Worm (Caenorhabditis elegans) whole organism, late embryonic: Measurements from ENCODE around the gene B0454.8.

Experiments used
- C08G9.2 ChIP-seq: sonication (generic microtip); optimal IDR thresholded peaks from 2 replicates; lab custom pipeline; 2016; ENCODE audit warnings: mild to moderate bottlenecking, missing genetic modification characterization, moderate library complexity, missing compliant biosample characterization
- C38D4.7 ChIP-seq: fragments of 200-800 bp; sonication (Bioruptor generic); optimal IDR thresholded peaks from 2 replicates; lab custom pipeline; 2018; ENCODE audit warnings: mild to moderate bottlenecking, missing genetic modification characterization, moderate library complexity, missing compliant biosample characterization
- K02D7.2 ChIP-seq: sonication (generic microtip); optimal IDR thresholded peaks from 2 replicates; lab custom pipeline; 2017; ENCODE audit warnings: mild to moderate bottlenecking, missing genetic modification characterization, missing compliant biosample characterization
- ceh-18 ChIP-seq: sonication (generic microtip); optimal IDR thresholded peaks from 2 replicates; lab custom pipeline; 2016; ENCODE audit warnings: missing genetic modification characterization, missing compliant biosample characterization
- ceh-22 ChIP-seq: sonication (generic microtip); optimal IDR thresholded peaks from 2 replicates; lab custom pipeline; 2017; ENCODE audit warnings: missing biosample characterization, missing genetic modification characterization
- ceh-24 ChIP-seq: sonication (generic microtip); optimal IDR thresholded peaks from 2 replicates; lab custom pipeline; 2016; ENCODE audit warnings: mild to moderate bottlenecking, missing genetic modification characterization, missing compliant biosample characterization
- ceh-34 ChIP-seq: sonication (generic microtip); optimal IDR thresholded peaks from 2 replicates; lab custom pipeline; 2016; ENCODE audit warnings: mild to moderate bottlenecking, missing genetic modification characterization, missing compliant biosample characterization
- ceh-45 ChIP-seq: fragments of 200-800 bp; sonication (Bioruptor generic); IDR thresholded peaks from 2 replicates; pipeline ENCODE4 v1.3.6; 2022; ENCODE audit warnings: missing genetic modification reagents, missing genetic modification characterization, missing compliant biosample characterization
- ceh-48 ChIP-seq: sonication (generic microtip); optimal IDR thresholded peaks from 2 replicates; lab custom pipeline; 2016; ENCODE audit warnings: missing genetic modification characterization, inconsistent platforms, missing compliant biosample characterization
- ceh-6 ChIP-seq: fragments of 200-800 bp; sonication (Bioruptor generic); optimal IDR thresholded peaks from 2 replicates; lab custom pipeline; 2018; ENCODE audit warnings: mild to moderate bottlenecking, missing genetic modification characterization, missing compliant biosample characterization
- che-1 ChIP-seq: sonication (generic microtip); optimal IDR thresholded peaks from 2 replicates; lab custom pipeline; 2016; ENCODE audit warnings: mild to moderate bottlenecking, missing genetic modification characterization, missing compliant biosample characterization
- fkh-10 ChIP-seq: fragments of 150-350 bp; optimal IDR thresholded peaks from 2 replicates; lab custom pipeline; 2014; ENCODE audit warnings: missing biosample characterization, missing genetic modification reagents, missing genetic modification characterization
- gmeb-2 ChIP-seq: sonication (generic microtip); optimal IDR thresholded peaks from 2 replicates; lab custom pipeline; 2016; ENCODE audit warnings: missing genetic modification characterization, inconsistent platforms, missing compliant biosample characterization
- hlh-15 ChIP-seq: sonication (generic microtip); optimal IDR thresholded peaks from 2 replicates; lab custom pipeline; 2016; ENCODE audit warnings: missing genetic modification characterization, missing compliant biosample characterization
- hlh-30 ChIP-seq: sonication (generic microtip); optimal IDR thresholded peaks from 2 replicates; lab custom pipeline; 2017; ENCODE audit warnings: antibody characterized with exemption, missing genetic modification characterization, missing compliant biosample characterization; ENCODE audit not compliant: insufficient read depth
- lim-6 ChIP-seq: sonication (generic microtip); optimal IDR thresholded peaks from 2 replicates; lab custom pipeline; 2016; ENCODE audit warnings: missing genetic modification characterization, missing compliant biosample characterization
- lin-11 ChIP-seq: fragments of 200-800 bp; sonication (Bioruptor generic); optimal IDR thresholded peaks from 2 replicates; lab custom pipeline; 2018; ENCODE audit warnings: mild to moderate bottlenecking, missing genetic modification characterization, missing compliant biosample characterization
- madf-2 ChIP-seq: sonication (generic microtip); optimal IDR thresholded peaks from 2 replicates; lab custom pipeline; 2017; ENCODE audit warnings: missing genetic modification characterization, missing compliant biosample characterization
- mec-3 ChIP-seq: sonication (generic microtip); optimal IDR thresholded peaks from 2 replicates; lab custom pipeline; 2016; ENCODE audit warnings: borderline replicate concordance, missing genetic modification characterization, missing compliant biosample characterization
- nhr-232 ChIP-seq: sonication (generic microtip); optimal IDR thresholded peaks from 2 replicates; lab custom pipeline; 2016; ENCODE audit warnings: missing genetic modification characterization, missing compliant biosample characterization
- odd-2 ChIP-seq: sonication (generic microtip); optimal IDR thresholded peaks from 2 replicates; lab custom pipeline; 2017; ENCODE audit warnings: antibody characterized with exemption, mild to moderate bottlenecking, missing genetic modification characterization, missing compliant biosample characterization
- pat-9 ChIP-seq: fragments of 200-800 bp; sonication (Bioruptor generic); optimal IDR thresholded peaks from 2 replicates; lab custom pipeline; 2018; ENCODE audit warnings: mild to moderate bottlenecking, missing genetic modification characterization, moderate library complexity, missing compliant biosample characterization
- pax-1 ChIP-seq: fragments of 150-350 bp; optimal IDR thresholded peaks from 2 replicates; lab custom pipeline; 2014; ENCODE audit warnings: missing biosample characterization, missing genetic modification characterization
- pqm-1 ChIP-seq: sonication (generic microtip); optimal IDR thresholded peaks from 2 replicates; lab custom pipeline; 2016; ENCODE audit warnings: missing genetic modification characterization, missing compliant biosample characterization
- sdc-2 ChIP-seq: sonication (generic microtip); optimal IDR thresholded peaks from 2 replicates; lab custom pipeline; 2016; ENCODE audit warnings: missing genotype, missing genetic modification characterization, missing compliant biosample characterization
- sox-2 ChIP-seq: fragments of 200-800 bp; sonication (Bioruptor generic); IDR thresholded peaks from 2 replicates; pipeline ENCODE4 v1.3.6; 2022; ENCODE audit warnings: missing genetic modification reagents, missing genetic modification characterization, missing compliant biosample characterization
- sox-4 ChIP-seq: sonication (generic microtip); optimal IDR thresholded peaks from 2 replicates; lab custom pipeline; 2017; ENCODE audit warnings: mild to moderate bottlenecking, missing genetic modification characterization, inconsistent platforms, missing compliant biosample characterization
- tbx-7 ChIP-seq: sonication (generic microtip); optimal IDR thresholded peaks from 2 replicates; lab custom pipeline; 2016; ENCODE audit warnings: missing genotype, missing genetic modification characterization, missing compliant biosample characterization
- ttx-3 ChIP-seq: sonication (generic microtip); optimal IDR thresholded peaks from 2 replicates; lab custom pipeline; 2016; ENCODE audit warnings: missing genetic modification reagents, missing genetic modification characterization, missing compliant biosample characterization
- unc-3 ChIP-seq, 2 experiments: fragments of 200-800 bp in 1 of 2; sonication (Bioruptor generic) in 1 of 2; sonication (generic microtip) in 1 of 2; conservative IDR thresholded peaks in 1 of 2; optimal IDR thresholded peaks in 1 of 2; 2 replicates each; pipeline versions ENCODE4 v1.3.6 to Lab custom; 2016 to 2022; ENCODE audit warnings: missing compliant biosample characterization in 2 of 2, missing genetic modification characterization in 2 of 2, missing genetic modification reagents in 1 of 2
- unc-42 ChIP-seq: sonication (generic microtip); optimal IDR thresholded peaks from 2 replicates; lab custom pipeline; 2016; ENCODE audit warnings: missing genotype, missing genetic modification characterization, missing compliant biosample characterization
- unc-86 ChIP-seq: sonication (generic microtip); optimal IDR thresholded peaks from 2 replicates; lab custom pipeline; 2016; ENCODE audit warnings: missing genetic modification characterization, missing compliant biosample characterization
- ztf-16 ChIP-seq: sonication (generic microtip); optimal IDR thresholded peaks from 2 replicates; lab custom pipeline; 2017; ENCODE audit warnings: missing genetic modification characterization, missing compliant biosample characterization

B0454.8 gene

DNA sequence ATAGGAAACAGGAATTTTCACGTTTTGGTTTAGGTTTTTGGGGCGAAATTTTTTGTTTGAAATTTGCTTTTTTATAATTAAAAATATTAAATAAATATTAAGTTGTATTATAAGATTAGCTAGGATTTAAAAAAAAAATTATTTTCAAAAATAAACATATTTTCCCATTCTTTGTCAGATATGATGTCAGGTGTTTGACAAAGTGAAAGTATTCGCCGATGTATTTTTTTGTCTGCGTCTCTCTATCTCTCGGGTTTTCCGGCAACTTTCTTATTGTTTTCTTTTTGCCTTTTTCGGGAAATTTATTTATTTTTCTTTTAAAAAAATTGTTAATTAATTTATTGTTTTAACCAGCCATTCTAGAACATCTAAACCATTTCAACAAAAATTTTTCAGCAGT, 12.8 kb downstream of the B0454.8 start:
- TF ChIP-seq mec-3, result no peak
- no peak for TF ChIP-seq ceh-34 (tag; lab: Kevin White, UChicago)
- TF ChIP-seq ceh-18 (tag; lab: Kevin White, UChicago), result no peak
- TF ChIP-seq sox-2 (GFP tag; lab: Robert Waterston, UW), result no peak
- TF ChIP-seq C38D4.7 (GFP tag; lab: Kevin White, UChicago), result no peak
- no peak for TF ChIP-seq nhr-232 (tag; lab: Kevin White, UChicago)
- TF ChIP-seq pax-1 (tag; lab: Kevin White, UChicago), result no peak
- no peak for TF ChIP-seq gmeb-2 (tag; lab: Kevin White, UChicago)
- TF ChIP-seq K02D7.2, result no peak
- no peak for TF ChIP-seq unc-42
- TF ChIP-seq ceh-24, result no peak
- TF ChIP-seq ttx-3, result no peak
- no peak for TF ChIP-seq lin-11 (tag; lab: Kevin White, UChicago)

DNA sequence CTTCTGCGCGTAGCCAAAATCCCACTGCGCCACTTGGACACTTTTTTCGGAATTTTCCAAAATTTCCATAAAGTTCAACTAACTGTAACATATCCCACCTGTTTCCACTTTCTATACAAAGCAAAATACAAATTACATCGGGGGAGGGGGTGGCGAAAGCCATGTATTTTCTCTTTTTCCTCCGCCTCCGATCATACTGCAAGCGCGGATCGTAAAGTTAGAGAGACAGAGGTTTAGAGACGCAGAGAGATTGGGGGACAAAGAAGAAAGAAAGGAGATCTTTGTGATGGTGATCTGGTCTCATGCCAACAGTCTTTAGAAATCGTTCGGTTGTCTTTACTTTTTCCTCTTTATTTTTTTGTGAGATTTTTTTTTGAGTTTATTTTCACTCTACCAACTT, 15.0 kb downstream of the B0454.8 start:
- TF ChIP-seq sdc-2 (tag; lab: Kevin White, UChicago), result no peak
- TF ChIP-seq sox-4, result no peak
- no peak for TF ChIP-seq unc-42
- no peak for TF ChIP-seq ceh-45 (GFP tag; lab: Robert Waterston, UW)
- TF ChIP-seq unc-3 (GFP tag; conservative IDR thresholded peaks at IDR 0.05; lab: Robert Waterston, UW), result no peak
- TF ChIP-seq unc-3 (tag; optimal IDR thresholded peaks at IDR 0.05; lab: Kevin White, UChicago), result no peak
- TF ChIP-seq tbx-7 (tag; lab: Kevin White, UChicago), result no peak
- no peak for TF ChIP-seq unc-86

DNA sequence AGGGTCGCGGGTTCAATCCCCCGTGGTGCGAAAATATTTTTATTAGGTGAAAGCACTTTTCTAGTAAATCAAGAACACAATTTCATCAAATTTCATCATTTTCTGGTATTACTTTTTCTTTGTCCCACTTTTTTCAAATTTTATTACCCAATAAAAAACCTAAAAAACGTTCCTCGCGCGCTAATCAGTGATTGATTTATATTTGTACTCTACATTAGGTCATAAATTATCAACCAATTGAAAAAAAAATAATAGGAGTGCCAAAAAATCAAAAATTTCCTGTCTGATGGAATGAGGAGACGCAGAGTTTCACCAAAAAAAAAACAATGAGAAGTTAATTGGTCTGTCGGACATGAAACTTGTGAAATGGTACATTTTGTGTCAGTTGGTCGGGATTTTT, 18.6 kb downstream of the B0454.8 start:
- TF ChIP-seq C08G9.2 (tag; lab: Kevin White, UChicago), result no peak
- no peak for TF ChIP-seq pat-9 (tag; lab: Kevin White, UChicago)
- no peak for TF ChIP-seq sox-2 (GFP tag; lab: Robert Waterston, UW)
- TF ChIP-seq tbx-7 (tag; lab: Kevin White, UChicago), result no peak
- TF ChIP-seq fkh-10 (GFP tag; lab: Kevin White, UChicago), result no peak
- TF ChIP-seq ceh-6 (GFP tag; lab: Kevin White, UChicago), result no peak

DNA sequence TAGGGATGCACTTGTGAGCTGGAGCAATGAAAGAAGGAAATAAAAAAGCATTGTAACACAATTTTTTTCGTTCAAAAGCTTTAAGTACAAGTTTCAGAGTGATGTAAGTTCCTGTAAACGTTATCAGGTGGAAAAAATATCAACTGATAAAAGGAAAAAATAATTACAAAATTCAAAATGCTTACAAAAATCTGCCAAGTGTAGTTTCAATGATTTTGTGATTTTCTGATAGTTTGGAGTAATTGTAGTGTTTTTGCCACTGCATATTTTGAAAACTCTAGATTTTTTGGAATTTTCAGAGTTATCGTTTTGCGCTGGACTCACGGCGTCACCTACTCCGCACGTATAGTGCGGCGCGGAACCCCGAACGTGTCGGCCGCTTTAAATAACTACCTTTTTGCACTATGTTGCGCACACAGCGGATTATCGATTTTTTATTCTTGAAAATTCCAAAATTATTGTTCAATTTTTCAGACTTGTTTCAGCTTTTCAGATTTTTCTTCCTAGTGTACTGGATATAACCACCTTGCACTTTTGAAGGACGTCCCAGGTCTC, 19.8 kb downstream of the B0454.8 start, which contains the start of gene clec-2:
Gene clec-2, minus strand, starts transcription at position 51 of the 555 bp plus-strand sequence.
- TF ChIP-seq pqm-1 (tag; lab: Kevin White, UChicago) (no peak), madf-2 (tag; lab: Kevin White, UChicago) (no peak), ztf-16 (tag; lab: Kevin White, UChicago) (no peak), unc-42 (no peak), lim-6 (no peak)

DNA sequence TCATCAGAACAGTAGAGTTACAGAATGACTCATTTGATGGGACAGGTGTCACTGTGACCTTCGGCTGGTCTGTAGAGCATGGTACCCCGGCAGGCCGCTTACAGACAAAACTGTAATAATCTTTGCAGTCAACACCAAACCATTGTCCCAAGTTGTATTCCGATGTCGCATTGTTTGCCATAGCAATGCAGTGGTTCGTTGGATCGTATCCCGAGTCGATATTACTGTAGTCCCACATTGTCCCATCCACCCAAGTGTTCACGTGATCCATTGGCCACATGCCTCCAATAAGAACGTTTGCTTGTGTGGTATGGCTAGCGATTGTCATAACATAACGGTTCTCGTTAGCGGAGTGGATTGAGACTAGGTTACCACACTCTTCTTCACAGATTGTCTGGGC, 22.4 kb downstream of the B0454.8 start:
- TF ChIP-seq hlh-30 (tag; lab: Kevin White, UChicago) (no peak), ceh-48 (tag; lab: Kevin White, UChicago) (no peak), ceh-22 (tag; lab: Kevin White, UChicago) (no peak), hlh-15 (tag; lab: Kevin White, UChicago) (no peak), che-1 (tag; lab: Kevin White, UChicago) (no peak), odd-2 (no peak), sox-4 (no peak), ceh-24 (no peak)
